Fruit fly (Drosophila melanogaster) whole organism, wandering third instar larva: ENCODE results near the gene RpL7.

Experiments used
- Abd-B ChIP-seq: fragments of >200 bp; optimal IDR thresholded peaks from 2 replicates; lab custom pipeline; 2017; ENCODE audit warnings: missing biosample characterization, missing genetic modification characterization
- CG32264 ChIP-seq: fragments of 200-800 bp; sonication (Bioruptor generic); optimal IDR thresholded peaks from 2 replicates; lab custom pipeline; 2016; ENCODE audit warnings: missing biosample characterization, missing genetic modification characterization
- CG9705 ChIP-seq: fragments of 200-800 bp; sonication (Bioruptor generic); optimal IDR thresholded peaks from 2 replicates; lab custom pipeline; 2018; ENCODE audit warnings: missing biosample characterization, mild to moderate bottlenecking, missing genetic modification characterization
- CrebA ChIP-seq: fragments of 200-800 bp; sonication (Bioruptor generic); optimal IDR thresholded peaks from 2 replicates; lab custom pipeline; 2016; ENCODE audit warnings: missing biosample characterization, mild to moderate bottlenecking, missing genetic modification characterization, borderline replicate concordance
- Dfd ChIP-seq: fragments of >200 bp; optimal IDR thresholded peaks from 2 replicates; lab custom pipeline; 2017; ENCODE audit warnings: missing biosample characterization, missing genetic modification characterization
- Dif ChIP-seq: fragments of 200-275, 200-300 bp; sonication (Bioruptor generic); optimal IDR thresholded peaks from 2 replicates; lab custom pipeline; 2018; ENCODE audit warnings: missing biosample characterization, missing genetic modification characterization; ENCODE audit not compliant: partially characterized antibody
- GATAd ChIP-seq: sonication (Bioruptor generic); optimal IDR thresholded peaks from 2 replicates; lab custom pipeline; 2016; ENCODE audit warnings: missing biosample characterization, missing genetic modification characterization
- HLH106 ChIP-seq: fragments of 200-800 bp; optimal IDR thresholded peaks from 3 replicates; lab custom pipeline; 2019; ENCODE audit warnings: missing biosample characterization, mild to moderate bottlenecking, missing genetic modification characterization, moderate library complexity
- Hnf4 ChIP-seq: fragments of 200-800 bp; sonication (Bioruptor generic); optimal IDR thresholded peaks from 2 replicates; lab custom pipeline; 2016; ENCODE audit warnings: missing biosample characterization, mild to moderate bottlenecking, missing genetic modification characterization
- Hr78 ChIP-seq: fragments of >200 bp; optimal IDR thresholded peaks from 2 replicates; lab custom pipeline; 2017; ENCODE audit warnings: missing biosample characterization, missing genetic modification characterization
- Hr83 ChIP-seq: fragments of 200-300 bp; sonication (Bioruptor generic); optimal IDR thresholded peaks from 2 replicates; lab custom pipeline; 2016; ENCODE audit warnings: missing biosample characterization, mild to moderate bottlenecking, missing genetic modification characterization, moderate library complexity; ENCODE audit not compliant: poor library complexity, severe bottlenecking
- Jra ChIP-seq: sonication (Bioruptor generic); optimal IDR thresholded peaks from 2 replicates; lab custom pipeline; 2016; ENCODE audit warnings: missing biosample characterization, missing genetic modification characterization
- Mio ChIP-seq: sonication (Bioruptor generic); optimal IDR thresholded peaks from 2 replicates; lab custom pipeline; 2016; ENCODE audit warnings: missing biosample characterization, missing genetic modification characterization
- Myc ChIP-seq: fragments of >200 bp; optimal IDR thresholded peaks from 2 replicates; lab custom pipeline; 2017
- OdsH ChIP-seq: fragments of 200-800 bp; sonication (Bioruptor generic); optimal IDR thresholded peaks from 2 replicates; lab custom pipeline; 2016; ENCODE audit warnings: missing biosample characterization, mild to moderate bottlenecking, missing genetic modification characterization
- Rel ChIP-seq, 2 experiments: fragments of 200-800 bp; sonication (Bioruptor generic) in 1 of 2; optimal IDR thresholded peaks; 2 replicates in 1 of 2; 3 replicates in 1 of 2; lab custom pipeline; 2016 to 2019; ENCODE audit warnings: mild to moderate bottlenecking in 2 of 2, missing biosample characterization in 2 of 2, missing genetic modification characterization in 2 of 2, moderate library complexity in 1 of 2
- Sp1 ChIP-seq: fragments of 200-800 bp; sonication (Bioruptor generic); optimal IDR thresholded peaks from 3 replicates; lab custom pipeline; 2019; ENCODE audit warnings: missing biosample characterization, mild to moderate bottlenecking, missing genetic modification characterization, moderate library complexity
- Vsx2 ChIP-seq: fragments of 200-300, 225-300 bp; sonication (Bioruptor generic); optimal IDR thresholded peaks from 2 replicates; lab custom pipeline; 2018; ENCODE audit warnings: missing biosample characterization, missing genetic modification characterization; ENCODE audit not compliant: partially characterized antibody
- br ChIP-seq: fragments of 200-800 bp; sonication (Bioruptor generic); optimal IDR thresholded peaks from 2 replicates; lab custom pipeline; 2016; ENCODE audit warnings: missing biosample characterization, missing genetic modification characterization
- brk ChIP-seq: fragments of 200-800 bp; sonication (Bioruptor generic); optimal IDR thresholded peaks from 2 replicates; lab custom pipeline; 2016; ENCODE audit warnings: missing biosample characterization, mild to moderate bottlenecking, missing genetic modification characterization
- dl ChIP-seq, 2 experiments: fragments of 175-275, 200-275 bp in 1 of 2; fragments of 200-275 bp in 1 of 2; sonication (Bioruptor generic); optimal IDR thresholded peaks; lab custom pipeline; 2018; ENCODE audit warnings: mild to moderate bottlenecking in 2 of 2, missing biosample characterization in 2 of 2, missing genetic modification characterization in 2 of 2, moderate library complexity in 2 of 2; ENCODE audit not compliant: partially characterized antibody in 2 of 2, insufficient read depth in 1 of 2
- dmrt93B ChIP-seq: fragments of 200-800 bp; sonication (Bioruptor generic); optimal IDR thresholded peaks from 2 replicates; lab custom pipeline; 2018; ENCODE audit warnings: missing biosample characterization, mild to moderate bottlenecking, missing genetic modification characterization
- dsf ChIP-seq: sonication (Bioruptor generic); optimal IDR thresholded peaks from 2 replicates; lab custom pipeline; 2016; ENCODE audit warnings: missing biosample characterization, missing genetic modification characterization, borderline replicate concordance
- ey ChIP-seq: fragments of 200-800 bp; sonication (Bioruptor generic); optimal IDR thresholded peaks from 2 replicates; lab custom pipeline; 2016; ENCODE audit warnings: missing biosample characterization, missing genetic modification characterization
- fru ChIP-seq: fragments of 200-800 bp; sonication (Bioruptor generic); optimal IDR thresholded peaks from 3 replicates; lab custom pipeline; 2016; ENCODE audit warnings: missing biosample characterization, mild to moderate bottlenecking, missing genetic modification characterization
- h ChIP-seq: fragments of 200-800 bp; sonication (Bioruptor generic); optimal IDR thresholded peaks from 3 replicates; lab custom pipeline; 2016; ENCODE audit warnings: missing biosample characterization, mild to moderate bottlenecking, missing genetic modification characterization
- psq ChIP-seq: fragments of 200-800 bp; sonication (Bioruptor generic); optimal IDR thresholded peaks from 3 replicates; lab custom pipeline; 2017; ENCODE audit warnings: missing biosample characterization, mild to moderate bottlenecking, missing genetic modification characterization, moderate library complexity
- rgr ChIP-seq: fragments of 200-800 bp; sonication (Bioruptor generic); optimal IDR thresholded peaks from 3 replicates; lab custom pipeline; 2016; ENCODE audit warnings: missing biosample characterization, mild to moderate bottlenecking, missing genetic modification characterization
- sage ChIP-seq: fragments of 200-800 bp; sonication (Bioruptor generic); optimal IDR thresholded peaks from 2 replicates; lab custom pipeline; 2016; ENCODE audit warnings: missing biosample characterization, mild to moderate bottlenecking, missing genetic modification characterization
- sv ChIP-seq: fragments of 200-800 bp; sonication (Bioruptor generic); optimal IDR thresholded peaks from 3 replicates; lab custom pipeline; 2016; ENCODE audit warnings: missing biosample characterization, missing genetic modification characterization
- tai ChIP-seq: sonication (Bioruptor generic); optimal IDR thresholded peaks from 2 replicates; lab custom pipeline; 2016; ENCODE audit warnings: missing biosample characterization, missing genetic modification characterization
- usp ChIP-seq: fragments of >200 bp; optimal IDR thresholded peaks from 2 replicates; lab custom pipeline; 2017; ENCODE audit warnings: missing biosample characterization, missing genetic modification characterization
- woc ChIP-seq: sonication (Bioruptor generic); optimal IDR thresholded peaks from 2 replicates; lab custom pipeline; 2016; ENCODE audit warnings: missing biosample characterization, mild to moderate bottlenecking, missing genetic modification characterization

The RpL7 gene

DNA sequence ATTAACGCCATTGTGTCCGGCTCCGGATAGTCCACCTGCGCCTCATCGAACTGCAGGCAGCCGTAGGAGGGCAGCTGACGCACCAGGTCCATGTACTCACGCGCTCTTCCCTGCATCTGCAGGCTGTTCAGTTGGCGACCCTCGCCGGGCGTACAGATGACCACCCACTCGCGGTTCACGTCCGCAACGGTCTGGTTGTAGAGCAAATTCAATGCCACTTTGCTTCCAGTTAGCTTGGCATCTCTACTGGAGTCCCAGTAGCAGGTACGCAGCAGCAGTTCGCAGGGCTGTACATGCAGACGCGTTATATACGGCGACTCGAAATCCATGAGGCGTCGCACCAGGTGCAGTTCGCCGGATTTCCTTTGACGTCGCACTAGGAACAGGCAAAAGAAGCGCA, 5.1 kb downstream of the RpL7 start:
- no peak for TF ChIP-seq OdsH
- no peak for TF ChIP-seq Hr83 (GFP tag; lab: Kevin White, UChicago)
- TF ChIP-seq brk (GFP tag; lab: Kevin White, UChicago) = no peak
- TF ChIP-seq ey (GFP tag; lab: Kevin White, UChicago) = no peak
- TF ChIP-seq dsf (GFP tag; lab: Kevin White, UChicago) = no peak
- no peak for TF ChIP-seq Jra (GFP tag; lab: Kevin White, UChicago)
- TF ChIP-seq Dfd (GFP tag; lab: Kevin White, UChicago) = no peak
- no peak for TF ChIP-seq Mio (GFP tag; lab: Kevin White, UChicago)
- TF ChIP-seq usp (GFP tag; lab: Kevin White, UChicago) = no peak
- no peak for TF ChIP-seq woc (GFP tag; lab: Kevin White, UChicago)
- no peak for TF ChIP-seq CrebA (GFP tag; lab: Kevin White, UChicago)
- TF ChIP-seq GATAd = no peak
- TF ChIP-seq Myc = no peak
- no peak for TF ChIP-seq sage (GFP tag; lab: Kevin White, UChicago)

- TF ChIP-seq GATAd = no peak
- TF ChIP-seq sage (GFP tag; lab: Kevin White, UChicago) = no peak
- TF ChIP-seq Vsx2 (GFP tag; lab: Kevin White, UChicago) = no peak
- TF ChIP-seq br (GFP tag; lab: Kevin White, UChicago) = no peak
- no peak for TF ChIP-seq Rel (GFP tag; optimal IDR thresholded peaks at IDR 0.05; lab: Kevin White, UChicago)
- TF ChIP-seq Rel (tag; optimal IDR thresholded peaks at IDR 0.05; lab: Kevin White, UChicago) = no peak
- TF ChIP-seq Hnf4 (GFP tag; lab: Kevin White, UChicago) = no peak
- TF ChIP-seq ey (GFP tag; lab: Kevin White, UChicago) = no peak
- TF ChIP-seq HLH106 (tag; lab: Kevin White, UChicago) = no peak
- no peak for TF ChIP-seq Sp1
These were observed 5.9 kb downstream of the RpL7 start, which contains the start of gene Snx17 for dm6 chr2L:10206633-10207162. Gene Snx17, minus strand, starts transcription at chr2L:10206961.

DNA sequence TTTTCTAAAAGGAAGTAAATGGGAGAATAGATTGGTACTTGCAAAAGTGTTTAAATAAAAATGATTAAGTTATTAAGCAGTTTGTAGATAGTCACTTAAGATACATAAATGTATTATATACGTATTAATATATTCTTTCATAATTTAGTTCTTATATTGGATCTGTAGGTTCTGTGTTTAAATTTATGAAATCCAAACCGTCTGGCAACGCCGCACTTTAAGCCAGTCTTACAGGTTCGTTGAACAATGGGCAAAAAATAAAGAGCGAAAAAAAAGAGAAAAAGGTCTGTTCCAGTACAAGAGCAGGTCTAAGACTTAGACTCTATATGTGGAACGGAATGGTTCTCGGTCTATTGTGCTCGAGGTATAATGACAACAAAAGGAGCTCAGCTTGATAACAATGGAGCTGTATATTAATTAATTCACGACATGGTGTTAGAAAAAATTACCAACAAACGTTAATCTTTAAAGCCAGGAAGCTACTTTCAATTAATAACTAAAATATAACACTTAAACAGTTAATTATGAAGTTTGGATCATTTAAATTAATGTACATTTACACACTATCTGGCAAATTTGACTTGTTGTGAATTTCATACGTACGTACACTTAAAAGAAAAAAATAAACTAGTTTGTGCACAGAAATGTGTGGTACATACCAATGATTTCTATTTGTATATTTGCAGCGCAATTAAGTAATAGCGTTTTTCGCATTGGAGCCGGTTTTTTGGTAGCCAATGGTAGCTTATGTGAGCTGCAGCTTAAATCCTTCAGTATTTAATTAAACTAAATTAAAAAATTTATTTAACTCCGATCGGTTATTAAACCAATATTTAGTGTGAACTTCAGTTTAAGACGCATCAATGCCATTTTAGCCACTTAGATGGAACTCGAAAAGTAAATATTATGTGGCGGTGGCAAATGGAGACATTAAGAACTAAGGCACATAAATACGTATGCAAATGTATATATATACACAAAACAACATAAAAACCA, 8.3 kb downstream of the RpL7 start, which contains the start of gene CG5731:
CG5731 (minus strand) TSS at position 946 of the 996 bp plus-strand sequence.
- TF ChIP-seq dmrt93B (GFP tag; lab: Kevin White, UChicago) (no peak), woc (GFP tag; lab: Kevin White, UChicago) (no peak)

- TF ChIP-seq sage (GFP tag; lab: Kevin White, UChicago) (no peak), Hnf4 (GFP tag; lab: Kevin White, UChicago) (peak; percentile 1), Myc (no peak), brk (GFP tag; lab: Kevin White, UChicago) (peak; percentile 1), sv (GFP tag; lab: Kevin White, UChicago) (no peak), fru (no peak), h (GFP tag; lab: Kevin White, UChicago) (no peak), GATAd (no peak), dsf (GFP tag; lab: Kevin White, UChicago) (no peak), Hr83 (GFP tag; lab: Kevin White, UChicago) (no peak), Hr78 (GFP tag; lab: Kevin White, UChicago) (no peak), CG32264 (GFP tag; lab: Kevin White, UChicago) (no peak), Abd-B (no peak), Mio (GFP tag; lab: Kevin White, UChicago) (no peak), psq (GFP tag; lab: Kevin White, UChicago) (peak; percentile 44), Sp1 (no peak), Dfd (GFP tag; lab: Kevin White, UChicago) (no peak), dl (GFP tag; optimal IDR thresholded peaks at IDR 0.05; lab: Kevin White, UChicago; ENCODE audit: insufficient read depth in 1 of 2, partially characterized antibody in 2 of 2) (no peak), tai (no peak), OdsH (no peak), HLH106 (tag; lab: Kevin White, UChicago) (no peak), rgr (GFP tag; lab: Kevin White, UChicago) (no peak), CrebA (GFP tag; lab: Kevin White, UChicago) (no peak), dmrt93B (GFP tag; lab: Kevin White, UChicago) (no peak), br (GFP tag; lab: Kevin White, UChicago) (no peak), CG9705 (GFP tag; lab: Kevin White, UChicago) (no peak), woc (GFP tag; lab: Kevin White, UChicago) (peak; percentile 50), Rel (GFP tag; optimal IDR thresholded peaks at IDR 0.05; lab: Kevin White, UChicago) (no peak), Rel (tag; optimal IDR thresholded peaks at IDR 0.05; lab: Kevin White, UChicago) (peak; percentile 33), ey (GFP tag; lab: Kevin White, UChicago) (no peak), Dif (GFP tag; lab: Kevin White, UChicago) (no peak), Jra (GFP tag; lab: Kevin White, UChicago) (no peak)
These were observed 10.1 kb downstream of the RpL7 start, which contains the start of the genes CG5727 and ath for dm6 chr2L:10210631-10211557. Gene CG5727, minus strand, starts transcription at chr2L:10210681. Gene ath, plus strand, starts transcription at chr2L:10211143.
